Worm (Caenorhabditis elegans): ENCODE results near the gene srx-54.

- TF ChIP-seq lin-39 (tag; optimal IDR thresholded peaks at IDR 0.05) = no peak
- no peak for TF ChIP-seq ztf-4 (tag; optimal IDR thresholded peaks at IDR 0.05)
- TF ChIP-seq sma-9 (GFP tag; optimal IDR thresholded peaks at IDR 0.05) = no peak
- no peak for TF ChIP-seq sma-9 (tag; optimal IDR thresholded peaks at IDR 0.05)
- TF ChIP-seq dmd-4 (tag; optimal IDR thresholded peaks at IDR 0.05) = no peak
- TF ChIP-seq alr-1 (tag; optimal IDR thresholded peaks at IDR 0.05) = no peak
- TF ChIP-seq unc-39 (tag; optimal IDR thresholded peaks at IDR 0.05) = no peak
- TF ChIP-seq nhr-10 (tag; optimal IDR thresholded peaks at IDR 0.05) = no peak
- TF ChIP-seq lin-13 (GFP tag; optimal IDR thresholded peaks at IDR 0.05) = no peak
- TF ChIP-seq R02D3.7 (tag; optimal IDR thresholded peaks at IDR 0.05) = no peak
- TF ChIP-seq fos-1 (tag; optimal IDR thresholded peaks at IDR 0.05) = no peak
- no peak for TF ChIP-seq ama-1 (optimal IDR thresholded peaks at IDR 0.05)
- TF ChIP-seq snpc-4 (tag; optimal IDR thresholded peaks at IDR 0.05) = no peak
- TF ChIP-seq nhr-11 (tag; optimal IDR thresholded peaks at IDR 0.05) = no peak
Observed at ce11 chrV:17016787-17017186, 41.8 kb downstream of the srx-54 start, which contains the start of gene srh-97.
